Worm (Caenorhabditis elegans) whole organism, L1 larva: Measurements from ENCODE around the gene M110.7.
A peak's percentile ranks its signal among the peaks of the same experiment; 100 is the strongest.

Experiments
- Y116A8C.19 ChIP-seq: sonication (generic microtip); optimal IDR thresholded peaks from 2 replicates; lab custom pipeline; 2016; ENCODE audit warnings: missing compliant biosample characterization, missing genetic modification characterization, borderline replicate concordance
- aha-1 ChIP-seq: fragments of 150-350 bp; optimal IDR thresholded peaks from 2 replicates; lab custom pipeline; 2014; ENCODE audit warnings: missing biosample characterization, missing genetic modification characterization
- aly-2 ChIP-seq: fragments of 150-350 bp; optimal IDR thresholded peaks from 2 replicates; lab custom pipeline; 2014; ENCODE audit warnings: missing biosample characterization, missing genetic modification characterization
- blmp-1 ChIP-seq: fragments of 150-350 bp; optimal IDR thresholded peaks from 2 replicates; lab custom pipeline; 2014; ENCODE audit warnings: missing biosample characterization, missing genetic modification characterization
- ceh-63 ChIP-seq: fragments of 200-800 bp; sonication (Bioruptor generic); optimal IDR thresholded peaks from 2 replicates; lab custom pipeline; 2018; ENCODE audit warnings: mild to moderate bottlenecking, missing genetic modification characterization, missing compliant biosample characterization
- ceh-8 ChIP-seq: fragments of 200-800 bp; sonication (Bioruptor generic); optimal IDR thresholded peaks from 2 replicates; lab custom pipeline; 2018; ENCODE audit warnings: mild to moderate bottlenecking, missing genetic modification characterization, moderate library complexity, missing compliant biosample characterization
- ceh-90 ChIP-seq: sonication (generic microtip); optimal IDR thresholded peaks from 2 replicates; lab custom pipeline; 2016; ENCODE audit warnings: missing genetic modification characterization, missing compliant biosample characterization
- ces-1 ChIP-seq: fragments of 150-350 bp; optimal IDR thresholded peaks from 2 replicates; lab custom pipeline; 2014; ENCODE audit warnings: missing biosample characterization, missing genetic modification reagents, missing genetic modification characterization
- dsc-1 ChIP-seq: sonication (generic microtip); optimal IDR thresholded peaks from 2 replicates; lab custom pipeline; 2016; ENCODE audit warnings: mild to moderate bottlenecking, missing genetic modification characterization, missing compliant biosample characterization
- egl-13 ChIP-seq: sonication (generic microtip); optimal IDR thresholded peaks from 2 replicates; lab custom pipeline; 2016; ENCODE audit warnings: missing genotype, missing genetic modification reagents, missing genetic modification characterization, missing compliant biosample characterization
- elt-3 ChIP-seq, 6 experiments: fragments of 150-350 bp in 1 of 6; sonication (generic microtip); optimal IDR thresholded peaks; 2 replicates each; lab custom pipeline; 2017 to 2018; ENCODE audit warnings: missing biosample characterization in 6 of 6, missing genetic modification characterization in 6 of 6, inconsistent platforms in 1 of 6
- fkh-4 ChIP-seq: sonication (generic microtip); optimal IDR thresholded peaks from 2 replicates; lab custom pipeline; 2016; ENCODE audit warnings: missing compliant biosample characterization, missing genetic modification characterization, borderline replicate concordance
- fkh-8 ChIP-seq: sonication (generic microtip); optimal IDR thresholded peaks from 2 replicates; lab custom pipeline; 2016; ENCODE audit warnings: mild to moderate bottlenecking, missing genetic modification characterization, missing compliant biosample characterization
- hlh-17 ChIP-seq: fragments of 200-800 bp; sonication (Bioruptor generic); optimal IDR thresholded peaks from 2 replicates; lab custom pipeline; 2018; ENCODE audit warnings: missing genetic modification characterization, mild to moderate bottlenecking, missing compliant biosample characterization, moderate library complexity, borderline replicate concordance
- hlh-4 ChIP-seq: sonication (generic microtip); optimal IDR thresholded peaks from 2 replicates; lab custom pipeline; 2016; ENCODE audit warnings: mild to moderate bottlenecking, missing genetic modification characterization, missing compliant biosample characterization
- hpl-2 ChIP-seq: fragments of 150-350 bp; optimal IDR thresholded peaks from 2 replicates; lab custom pipeline; 2014; ENCODE audit warnings: missing biosample characterization, missing genetic modification reagents, missing genetic modification characterization
- isw-1 ChIP-seq: fragments of 200-800 bp; sonication (Bioruptor generic); IDR thresholded peaks from 2 replicates; pipeline ENCODE4 v1.3.6; 2022; ENCODE audit warnings: missing genetic modification characterization, missing compliant biosample characterization
- lin-14 ChIP-seq: fragments of 200-800 bp; sonication (Bioruptor generic); optimal IDR thresholded peaks from 2 replicates; lab custom pipeline; 2018; ENCODE audit warnings: mild to moderate bottlenecking, missing genetic modification characterization, moderate library complexity, missing compliant biosample characterization
- lir-3 ChIP-seq: sonication (generic microtip); optimal IDR thresholded peaks from 2 replicates; lab custom pipeline; 2016; ENCODE audit warnings: mild to moderate bottlenecking, missing genetic modification characterization, moderate library complexity, missing compliant biosample characterization; ENCODE audit not compliant: poor library complexity
- mab-9 ChIP-seq: fragments of 200-800 bp; sonication (Bioruptor generic); IDR thresholded peaks from 2 replicates; pipeline ENCODE4 v1.3.6; 2022; ENCODE audit warnings: missing genetic modification reagents, missing genetic modification characterization, missing compliant biosample characterization
- mef-2 ChIP-seq: fragments of 150-350 bp; optimal IDR thresholded peaks from 2 replicates; lab custom pipeline; 2014; ENCODE audit warnings: missing biosample characterization, missing genetic modification characterization
- nhr-11 ChIP-seq: fragments of 150-350 bp; optimal IDR thresholded peaks from 2 replicates; lab custom pipeline; 2014; ENCODE audit warnings: missing biosample characterization, missing genetic modification characterization
- nhr-47 ChIP-seq: sonication (generic microtip); optimal IDR thresholded peaks from 2 replicates; lab custom pipeline; 2016; ENCODE audit warnings: mild to moderate bottlenecking, missing genetic modification characterization, moderate library complexity, missing compliant biosample characterization
- nhr-84 ChIP-seq: sonication (generic microtip); optimal IDR thresholded peaks from 2 replicates; lab custom pipeline; 2017; ENCODE audit warnings: missing biosample characterization, missing genetic modification characterization
- nhr-85 ChIP-seq: sonication (generic microtip); peaks from one replicate; lab custom pipeline; 2016; ENCODE audit warnings: missing genetic modification characterization, inconsistent platforms, missing compliant biosample characterization
- nhr-90 ChIP-seq: sonication (generic microtip); optimal IDR thresholded peaks from 2 replicates; lab custom pipeline; 2016; ENCODE audit warnings: mild to moderate bottlenecking, missing genetic modification characterization, missing compliant biosample characterization; ENCODE audit not compliant: poor library complexity
- pag-3 ChIP-seq: sonication (generic microtip); optimal IDR thresholded peaks from 2 replicates; lab custom pipeline; 2017; ENCODE audit warnings: missing genetic modification characterization, mild to moderate bottlenecking, missing compliant biosample characterization, antibody characterized with exemption, borderline replicate concordance; ENCODE audit not compliant: insufficient read depth
- pqm-1 ChIP-seq: sonication (generic microtip); optimal IDR thresholded peaks from 3 replicates; lab custom pipeline; 2017; ENCODE audit warnings: missing biosample characterization, missing genetic modification characterization
- rnt-1 ChIP-seq: sonication (generic microtip); optimal IDR thresholded peaks from 2 replicates; lab custom pipeline; 2016; ENCODE audit warnings: mild to moderate bottlenecking, missing genetic modification characterization, moderate library complexity, missing compliant biosample characterization
- skn-1 ChIP-seq: fragments of 150-350 bp; optimal IDR thresholded peaks from 2 replicates; lab custom pipeline; 2014; ENCODE audit warnings: missing biosample characterization, missing genetic modification characterization
- sptf-1 ChIP-seq: fragments of 150-350 bp; optimal IDR thresholded peaks from 2 replicates; lab custom pipeline; 2014; ENCODE audit warnings: missing biosample characterization, missing genetic modification characterization
- sup-37 ChIP-seq: fragments of 200-800 bp; sonication (Bioruptor generic); optimal IDR thresholded peaks from 2 replicates; lab custom pipeline; 2018; ENCODE audit warnings: mild to moderate bottlenecking, missing genetic modification characterization, missing compliant biosample characterization
- tlp-1 ChIP-seq: fragments of 150-350 bp; optimal IDR thresholded peaks from 2 replicates; lab custom pipeline; 2014; ENCODE audit warnings: missing biosample characterization, missing genetic modification characterization
- unc-98 ChIP-seq: fragments of 200-800 bp; sonication (Bioruptor generic); IDR thresholded peaks from 2 replicates; pipeline ENCODE4 v1.3.6; 2022; ENCODE audit warnings: missing genetic modification characterization, missing compliant biosample characterization
- vab-15 ChIP-seq: sonication (generic microtip); optimal IDR thresholded peaks from 2 replicates; lab custom pipeline; 2017; ENCODE audit warnings: missing genotype, mild to moderate bottlenecking, missing genetic modification characterization, missing compliant biosample characterization

M110.7 gene

DNA sequence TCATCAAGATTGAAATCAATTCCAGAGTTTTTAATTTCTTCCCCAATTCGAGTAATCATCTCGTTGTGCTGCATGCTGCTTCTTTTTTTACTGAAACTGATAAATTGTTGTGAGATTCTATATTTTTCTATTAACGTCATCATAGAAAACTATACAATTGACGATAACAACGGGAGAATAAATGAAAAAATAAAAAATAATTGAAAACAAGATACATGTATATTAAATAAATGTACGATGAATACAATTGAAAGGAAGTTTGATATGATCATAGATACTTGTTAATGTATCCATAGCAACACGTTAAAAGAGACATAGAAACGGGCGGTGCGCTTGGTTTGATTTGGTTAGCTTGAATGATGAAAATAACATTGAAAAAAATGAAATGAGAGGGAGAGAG lies 42.1 kb upstream of the M110.7 start, which contains the start of gene T05C12.8:
Gene T05C12.8 (minus strand): TSS at position 101 of the 400 bp plus-strand sequence.
- TF ChIP-seq fkh-8 (tag; lab: Kevin White, UChicago) (peak; percentile 85), nhr-84 (no peak), egl-13 (no peak), nhr-90 (no peak), dsc-1 (no peak)

DNA sequence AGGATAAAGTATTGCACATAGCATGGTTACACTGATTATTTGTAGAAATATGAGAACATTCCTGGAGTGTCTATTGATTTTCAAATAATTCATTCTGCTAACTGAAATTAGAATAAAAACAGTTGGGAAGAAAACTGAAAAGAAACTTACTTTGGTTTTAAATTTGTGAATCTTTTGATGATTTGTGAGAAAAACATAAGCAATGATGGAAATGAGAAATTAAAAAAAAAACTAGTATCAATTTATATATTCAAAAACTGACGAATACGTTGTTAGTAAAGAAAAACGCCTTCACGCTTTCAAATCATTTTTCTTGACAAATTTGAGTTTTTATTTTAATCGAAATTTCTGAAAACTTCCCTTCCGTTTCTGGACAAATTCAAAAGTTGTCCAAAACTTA lies 39.5 kb upstream of the M110.7 start, which contains the start of gene T05C12.9:
Gene T05C12.9 (minus strand): TSS at position 101 of the 400 bp plus-strand sequence.
- no peak for TF ChIP-seq sup-37 (GFP tag; lab: Kevin White, UChicago)
- TF ChIP-seq aly-2 (tag; lab: Kevin White, UChicago): no peak
- no peak for TF ChIP-seq hpl-2 (GFP tag; lab: Kevin White, UChicago)
- TF ChIP-seq nhr-90: no peak
- TF ChIP-seq mef-2 (tag; lab: Kevin White, UChicago): no peak
- no peak for TF ChIP-seq nhr-11 (tag; lab: Kevin White, UChicago)
- no peak for TF ChIP-seq fkh-4 (tag; lab: Kevin White, UChicago)
- TF ChIP-seq tlp-1 (tag; lab: Kevin White, UChicago): no peak
- TF ChIP-seq vab-15 (tag; lab: Kevin White, UChicago): no peak
- no peak for TF ChIP-seq mab-9 (GFP tag; lab: Robert Waterston, UW)
- no peak for TF ChIP-seq unc-98 (GFP tag; lab: Robert Waterston, UW)
- no peak for TF ChIP-seq aha-1 (tag; lab: Kevin White, UChicago)
- no peak for TF ChIP-seq hlh-17 (GFP tag; lab: Kevin White, UChicago)
- TF ChIP-seq Y116A8C.19: no peak
- no peak for TF ChIP-seq dsc-1
- no peak for TF ChIP-seq ceh-63 (GFP tag; lab: Kevin White, UChicago)
- TF ChIP-seq pqm-1 (tag; lab: Kevin White, UChicago): no peak
- no peak for TF ChIP-seq sptf-1
- no peak for TF ChIP-seq skn-1 (tag; lab: Kevin White, UChicago)
- TF ChIP-seq lin-14: no peak

DNA sequence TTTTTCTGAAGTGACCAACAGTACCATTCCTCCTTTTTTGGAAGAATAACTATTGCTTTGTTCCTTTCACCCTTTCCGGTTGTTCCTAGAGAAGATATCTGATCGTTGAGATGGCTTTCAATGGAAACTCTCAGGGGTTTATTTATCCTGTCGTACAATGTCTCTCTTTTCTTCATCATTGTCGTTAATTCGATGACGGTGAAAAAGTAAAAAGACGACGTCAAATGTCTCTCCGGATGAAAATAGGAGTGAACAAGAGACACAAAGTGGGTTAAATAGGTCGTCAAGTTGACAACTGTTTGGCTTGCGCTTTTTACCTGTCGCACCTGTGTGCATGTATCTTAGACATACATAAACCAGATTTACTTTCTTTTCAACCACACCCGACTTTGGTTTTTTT lies 38.7 kb upstream of the M110.7 start:
- TF ChIP-seq ceh-90 (no peak), ces-1 (no peak), blmp-1 (tag; lab: Kevin White, UChicago) (peak; percentile 96)

DNA sequence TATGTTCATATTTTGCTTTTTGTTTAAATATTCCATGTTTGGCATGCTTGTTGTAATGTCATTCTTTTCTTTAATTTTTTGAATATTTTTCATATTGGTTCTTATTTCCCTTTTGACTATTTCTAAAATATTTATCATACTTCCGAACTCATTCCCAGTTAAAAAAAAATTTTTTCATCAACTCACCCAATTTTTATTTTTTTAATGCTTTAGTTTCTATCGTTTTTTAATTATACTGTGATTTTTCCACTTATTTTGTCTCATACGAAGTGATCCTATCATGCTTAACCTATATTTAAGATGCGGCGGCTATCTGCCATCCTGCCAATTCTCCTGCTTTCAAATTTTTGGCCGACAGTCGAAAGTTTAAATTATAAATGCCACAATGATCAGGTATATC lies 34.1 kb upstream of the M110.7 start, which contains the start of gene qua-1:
Gene qua-1 (plus strand): TSS at position 301 of the 400 bp plus-strand sequence.
- TF ChIP-seq ceh-8 (GFP tag; lab: Kevin White, UChicago): no peak
- no peak for TF ChIP-seq elt-3 (tag; optimal IDR thresholded peaks at IDR 0.05; lab: Kevin White, UChicago)
- TF ChIP-seq hlh-4 (tag; lab: Kevin White, UChicago): no peak
- TF ChIP-seq isw-1: no peak
- no peak for TF ChIP-seq nhr-11 (tag; lab: Kevin White, UChicago)
- no peak for TF ChIP-seq ceh-63 (GFP tag; lab: Kevin White, UChicago)
- TF ChIP-seq nhr-85: no peak
- no peak for TF ChIP-seq pag-3
- no peak for TF ChIP-seq rnt-1 (tag; lab: Kevin White, UChicago)
- no peak for TF ChIP-seq mab-9 (GFP tag; lab: Robert Waterston, UW)
- TF ChIP-seq, all 84 proteins: peak for 0

DNA sequence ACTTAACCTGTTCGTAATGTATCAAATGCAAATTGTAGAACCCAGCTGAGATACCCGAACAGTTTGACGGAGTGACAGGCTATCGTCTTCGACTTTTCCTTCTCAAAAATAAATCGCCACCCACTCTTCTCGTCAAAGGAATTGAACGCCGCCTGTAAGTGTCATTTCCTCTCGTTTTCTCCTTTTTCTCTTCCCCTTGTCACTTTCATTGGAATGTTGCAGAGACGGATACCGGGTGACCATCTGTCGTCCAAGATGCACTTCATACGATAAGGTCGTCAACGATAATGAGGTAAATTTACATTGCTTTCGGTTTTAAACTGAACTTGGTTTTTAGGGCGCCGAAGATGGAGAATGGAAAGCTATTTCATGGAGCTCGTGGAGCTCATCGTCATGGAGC lies 32.8 kb upstream of the M110.7 start:
- TF ChIP-seq elt-3 (tag; optimal IDR thresholded peaks at IDR 0.05; lab: Kevin White, UChicago) (peak in 1 of 6 experiments; percentile 27), lir-3 (tag; lab: Kevin White, UChicago) (no peak), lin-14 (peak; percentile 34), nhr-85 (peak; percentile 30), blmp-1 (tag; lab: Kevin White, UChicago) (peak; percentile 100), nhr-47 (tag; lab: Kevin White, UChicago) (no peak)
- TF ChIP-seq, all 84 proteins: peak for 4
